Worm (Caenorhabditis elegans) whole organism, midembryonic: ENCODE measurements around the gene spe-27.

Source experiments
- T22C8.4 ChIP-seq: fragments of 200-800 bp; sonication (Bioruptor generic); IDR thresholded peaks from 2 replicates; pipeline ENCODE4 v1.3.6; 2022; ENCODE audit warnings: missing genetic modification characterization, missing compliant biosample characterization
- cog-1 ChIP-seq: sonication (generic microtip); optimal IDR thresholded peaks from 2 replicates; lab custom pipeline; 2016; ENCODE audit warnings: missing genetic modification characterization, missing compliant biosample characterization

DNA sequence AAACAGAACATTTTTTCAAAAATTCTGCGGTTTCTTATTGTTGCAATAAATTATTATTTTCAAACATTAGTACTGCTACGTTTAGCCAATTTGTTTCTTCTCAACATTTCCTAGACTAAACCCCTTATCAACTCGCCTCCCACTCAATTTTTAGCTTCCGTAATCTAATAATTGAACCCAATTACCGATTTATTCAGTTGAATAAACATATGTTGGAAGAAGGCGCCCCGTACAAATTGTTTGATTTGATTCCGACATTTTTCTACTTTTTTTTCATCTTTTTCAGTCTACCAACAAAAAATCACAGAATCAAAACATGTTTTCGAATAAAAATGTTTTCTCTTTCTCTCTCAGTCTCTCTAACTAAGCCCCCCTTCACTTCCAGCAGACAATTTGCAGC is 37.0 kb upstream of the spe-27 start:
- TF ChIP-seq T22C8.4 (GFP tag; lab: Robert Waterston, UW) (no peak), cog-1 (tag; lab: Kevin White, UChicago) (no peak)
